Fruit fly (Drosophila melanogaster) whole organism, adult: ENCODE data around the gene CG9747.
A peak's percentile ranks its signal among the peaks of the same experiment; 100 is the strongest.

Experiments
- CG11617 ChIP-seq: fragments of 200-800 bp; sonication (Bioruptor generic); optimal IDR thresholded peaks from 2 replicates; lab custom pipeline; 2017; ENCODE audit warnings: mild to moderate bottlenecking, missing biosample characterization, missing genetic modification reagents, missing genetic modification characterization
- CG12768 ChIP-seq: fragments of 200-800 bp; sonication (Bioruptor generic); optimal IDR thresholded peaks from 2 replicates; lab custom pipeline; 2017; ENCODE audit warnings: missing biosample characterization, missing genetic modification characterization, mild to moderate bottlenecking, moderate library complexity, missing genetic modification reagents
- CG14711 ChIP-seq: fragments of 200-800 bp; sonication (Bioruptor generic); optimal IDR thresholded peaks from 2 replicates; lab custom pipeline; 2018; ENCODE audit warnings: missing biosample characterization, mild to moderate bottlenecking, missing genetic modification characterization, moderate library complexity
- CG33017 ChIP-seq: fragments of 200-800 bp; sonication (Bioruptor generic); optimal IDR thresholded peaks from 2 replicates; lab custom pipeline; 2018; ENCODE audit warnings: missing biosample characterization, mild to moderate bottlenecking, missing genetic modification characterization, moderate library complexity
- cnc ChIP-seq, 2 experiments: fragments of >200 bp; optimal IDR thresholded peaks; 2 replicates each; lab custom pipeline; 2017
- toe ChIP-seq: fragments of 200-800 bp; sonication (Bioruptor generic); optimal IDR thresholded peaks from 2 replicates; lab custom pipeline; 2016; ENCODE audit warnings: missing biosample characterization, missing genetic modification characterization

dm6 chr3R:30208766-30209484 lies 17.9 kb upstream of the CG9747 start, which contains the start of gene RpS7:
- TF ChIP-seq CG33017 (peak; percentile 69), toe (GFP tag; lab: Kevin White, UChicago) (peak; percentile 74), cnc (optimal IDR thresholded peaks at IDR 0.05; lab: Kevin White, UChicago) (no peak), CG11617 (GFP tag; lab: Kevin White, UChicago) (peak; percentile 88), CG14711 (peak; percentile 55), CG12768 (GFP tag; lab: Kevin White, UChicago) (peak; percentile 64)
